Fruit fly (Drosophila melanogaster): ENCODE measurements around the gene CG43232.
A peak's percentile ranks its signal among the peaks of the same experiment; 100 is the strongest.

Gene CG43232

DNA sequence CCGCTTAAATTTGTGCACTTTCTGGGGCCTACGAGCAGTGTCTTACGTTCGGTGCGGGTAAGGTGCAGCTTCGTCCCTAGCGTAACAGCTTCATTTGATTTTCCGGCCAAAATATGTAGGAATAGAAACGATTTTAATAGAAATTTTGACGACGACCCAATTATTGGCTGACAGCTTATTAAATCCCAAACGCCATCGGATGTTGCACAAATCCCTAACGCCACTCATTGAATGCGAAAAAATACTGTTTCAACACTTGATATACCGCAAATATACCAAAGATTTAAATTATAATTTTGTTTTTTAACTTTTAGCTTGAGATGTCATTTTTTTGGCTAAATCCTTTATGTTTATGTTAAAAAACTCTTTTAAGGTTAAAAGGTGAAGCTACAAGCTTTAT lies 13.2 kb downstream of the CG43232 start, which contains the start of gene Fgop2 (continued):
- TF ChIP-seq usp (GFP tag; optimal IDR thresholded peaks at IDR 0.05) (no peak), BEAF-32 (GFP tag; optimal IDR thresholded peaks at IDR 0.05) (peak; percentile 25), HLH3B (GFP tag; IDR thresholded peaks at IDR 0.05) (no peak), dm (GFP tag; optimal IDR thresholded peaks at IDR 0.05) (no peak), CG7556 (GFP tag; optimal IDR thresholded peaks at IDR 0.05) (no peak), Oaz (GFP tag; IDR thresholded peaks at IDR 0.05) (no peak), CG7357 (GFP tag; IDR thresholded peaks at IDR 0.05) (no peak), sna (GFP tag; IDR thresholded peaks at IDR 0.05; ENCODE audit: partially characterized antibody) (no peak), CG17802 (tag; optimal IDR thresholded peaks at IDR 0.05) (no peak), E2f1 (GFP tag; IDR thresholded peaks at IDR 0.05) (no peak), sima (GFP tag; optimal IDR thresholded peaks at IDR 0.05) (no peak), disco-r (GFP tag; optimal IDR thresholded peaks at IDR 0.05) (no peak), CG3281 (GFP tag; optimal IDR thresholded peaks at IDR 0.05) (no peak), CG2678 (tag; optimal IDR thresholded peaks at IDR 0.05) (no peak), GATAe (GFP tag; conservative IDR thresholded peaks at IDR 0.05) (no peak), MBD-R2 (GFP tag; IDR thresholded peaks at IDR 0.05) (peak; percentile 69), Dp (GFP tag; optimal IDR thresholded peaks at IDR 0.05) (peak; percentile 74), CG4404 (GFP tag; IDR thresholded peaks at IDR 0.05) (no peak), stwl (tag; optimal IDR thresholded peaks at IDR 0.05) (peak; percentile 83), nerfin-1 (tag; optimal IDR thresholded peaks at IDR 0.05) (no peak), h (optimal IDR thresholded peaks at IDR 0.05) (no peak), wek (GFP tag; optimal IDR thresholded peaks at IDR 0.05) (no peak), HmgZ (tag; optimal IDR thresholded peaks at IDR 0.05) (peak; percentile 19), Neu2 (GFP tag; optimal IDR thresholded peaks at IDR 0.05; ENCODE audit: borderline replicate concordance) (no peak), dmrt99B (tag; optimal IDR thresholded peaks at IDR 0.05) (no peak), CG12219 (GFP tag; optimal IDR thresholded peaks at IDR 0.05) (no peak), ERR (GFP tag; optimal IDR thresholded peaks at IDR 0.05) (no peak), CG17912 (GFP tag; optimal IDR thresholded peaks at IDR 0.05) (no peak), CG15514 (GFP tag; optimal IDR thresholded peaks at IDR 0.05) (peak; percentile 84), phol (tag; optimal IDR thresholded peaks at IDR 0.05) (peak; percentile 15), CG2889 (GFP tag; IDR thresholded peaks at IDR 0.05) (no peak), lola (GFP tag; optimal IDR thresholded peaks at IDR 0.05) (no peak), rib (GFP tag; IDR thresholded peaks at IDR 0.05) (no peak), D19A (tag; optimal IDR thresholded peaks at IDR 0.05) (no peak), ems (GFP tag; optimal IDR thresholded peaks at IDR 0.05) (no peak), CG2116 (GFP tag; optimal IDR thresholded peaks at IDR 0.05) (peak; percentile 6), ara (GFP tag; IDR thresholded peaks at IDR 0.05) (no peak), TFAM (GFP tag; optimal IDR thresholded peaks at IDR 0.05) (no peak), CG6254 (GFP tag; optimal IDR thresholded peaks at IDR 0.05) (no peak), CG6272 (GFP tag; IDR thresholded peaks at IDR 0.05) (no peak), CG34422 (GFP tag; IDR thresholded peaks at IDR 0.05) (no peak), CG7786 (GFP tag; optimal IDR thresholded peaks at IDR 0.05) (no peak), pnt (GFP tag; optimal IDR thresholded peaks at IDR 0.05) (no peak), CG9797 (GFP tag; optimal IDR thresholded peaks at IDR 0.05) (peak; percentile 70), gfzf (GFP tag; optimal IDR thresholded peaks at IDR 0.05) (peak; percentile 91), CG15073 (GFP tag; optimal IDR thresholded peaks at IDR 0.05) (no peak), Bgb (GFP tag; IDR thresholded peaks at IDR 0.05; ENCODE audit: partially characterized antibody) (no peak), CG7271 (tag; optimal IDR thresholded peaks at IDR 0.05) (no peak), mld (GFP tag; IDR thresholded peaks at IDR 0.05; ENCODE audit: partially characterized antibody) (no peak), sob (GFP tag; IDR thresholded peaks at IDR 0.05) (peak; percentile 20; the same call in 1 of the 2 replicates), sim (GFP tag; IDR thresholded peaks at IDR 0.05) (no peak), pum (GFP tag; optimal IDR thresholded peaks at IDR 0.05) (no peak)
